Worm (Caenorhabditis elegans) whole organism, L1 larva: ENCODE measurements around the gene Y54F10BM.9.

Source experiments
- pag-3 ChIP-seq: sonication (generic microtip); optimal IDR thresholded peaks from 2 replicates; lab custom pipeline; 2017; ENCODE audit warnings: missing genetic modification characterization, mild to moderate bottlenecking, missing compliant biosample characterization, antibody characterized with exemption, borderline replicate concordance; ENCODE audit not compliant: insufficient read depth

Y54F10BM.9 gene

ce11 chrIII:2245727-2246126 lies 59.0 kb downstream of the Y54F10BM.9 start, which contains the start of gene srd-67 (continued):
- no peak for TF ChIP-seq pag-3 (tag; lab: Kevin White, UChicago)
